Fruit fly (Drosophila melanogaster): ENCODE results near the gene plh.

DNA sequence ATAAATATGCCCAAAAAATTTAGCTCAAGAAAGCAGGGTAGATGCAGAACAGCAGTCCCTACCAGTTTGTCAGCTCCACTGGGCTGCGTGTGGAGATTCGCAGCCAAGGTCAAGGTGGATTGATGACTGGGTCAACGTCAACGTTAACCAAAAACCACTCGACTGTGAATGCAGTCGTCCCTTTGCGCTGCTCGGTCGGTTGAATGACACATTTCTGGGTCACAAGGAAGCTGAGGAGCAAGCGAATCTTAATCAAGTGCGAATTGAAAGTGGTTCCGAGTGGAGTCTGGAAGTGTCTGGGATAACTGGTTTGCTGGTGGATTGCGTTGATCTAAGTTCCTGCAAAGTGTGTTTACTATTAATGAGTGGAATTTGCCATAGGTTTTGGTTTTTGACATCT, 47.5 kb downstream of the plh start:
- TF ChIP-seq CG32767 (GFP tag; IDR thresholded peaks at IDR 0.05) (no peak), Myb (GFP tag; optimal IDR thresholded peaks at IDR 0.05) (no peak), dan (GFP tag; IDR thresholded peaks at IDR 0.05) (no peak)
